Fruit fly (Drosophila melanogaster) whole organism, embryonic: Measurements from ENCODE around the gene TyrRS.

ENCODE experiments used
- C15 ChIP-seq: fragments of 200-800 bp; sonication (Bioruptor generic); IDR thresholded peaks from 3 replicates; pipeline ENCODE4 v1.3.6; 2022; ENCODE audit warnings: missing biosample characterization, missing genetic modification characterization
- CG10267 ChIP-seq: fragments of 200-800 bp; sonication (Bioruptor generic); optimal IDR thresholded peaks from 2 replicates; lab custom pipeline; 2018; ENCODE audit warnings: missing biosample characterization, mild to moderate bottlenecking, missing genetic modification characterization, moderate library complexity
- CG10321 ChIP-seq: fragments of 200-800 bp; sonication (Bioruptor generic); IDR thresholded peaks from 2 replicates; pipeline ENCODE4 v1.3.6; 2022; ENCODE audit warnings: missing biosample characterization, missing genetic modification characterization
- CG10431 ChIP-seq: fragments of 200-800 bp; sonication (Bioruptor generic); optimal IDR thresholded peaks from 3 replicates; lab custom pipeline; 2018; ENCODE audit warnings: missing biosample characterization, mild to moderate bottlenecking, missing genetic modification characterization
- CG11085 ChIP-seq: fragments of 200-800 bp; sonication (Bioruptor generic); IDR thresholded peaks from 2 replicates; pipeline ENCODE4 v1.3.6; 2022; ENCODE audit warnings: missing biosample characterization, missing genetic modification characterization
- CG11247 ChIP-seq: fragments of 200-800 bp; sonication (Bioruptor generic); IDR thresholded peaks from 2 replicates; pipeline ENCODE4 v1.3.6; 2022; ENCODE audit warnings: missing biosample characterization, missing genetic modification characterization
- CG11398 ChIP-seq: fragments of 200-800 bp; sonication (Bioruptor generic); optimal IDR thresholded peaks from 2 replicates; lab custom pipeline; 2016; ENCODE audit warnings: missing biosample characterization, missing genetic modification characterization
- CG13624 ChIP-seq: fragments of 200-800 bp; sonication (Bioruptor generic); optimal IDR thresholded peaks from 2 replicates; lab custom pipeline; 2016; ENCODE audit warnings: missing biosample characterization, missing genetic modification characterization
- CG14710 ChIP-seq: fragments of 200-800 bp; sonication (Bioruptor generic); optimal IDR thresholded peaks from 3 replicates; lab custom pipeline; 2019; ENCODE audit warnings: missing biosample characterization, mild to moderate bottlenecking, missing genetic modification characterization, moderate library complexity
- CG16813 ChIP-seq: fragments of 200-800 bp; sonication (Bioruptor generic); IDR thresholded peaks from 3 replicates; pipeline ENCODE4 v1.3.6; 2022; ENCODE audit warnings: missing biosample characterization, missing genetic modification characterization; ENCODE audit not compliant: partially characterized antibody
- CG17359 ChIP-seq: fragments of 200-800 bp; sonication (Bioruptor generic); optimal IDR thresholded peaks from 3 replicates; lab custom pipeline; 2018; ENCODE audit warnings: missing biosample characterization, mild to moderate bottlenecking, missing genetic modification characterization, moderate library complexity
- CG17361 ChIP-seq: fragments of 200-800 bp; sonication (Bioruptor generic); IDR thresholded peaks from 3 replicates; pipeline ENCODE4 v1.3.6; 2022; ENCODE audit warnings: missing biosample characterization, missing genetic modification characterization
- CG3407 ChIP-seq: fragments of 200-800 bp; sonication (Bioruptor generic); optimal IDR thresholded peaks from 2 replicates; lab custom pipeline; 2018; ENCODE audit warnings: missing biosample characterization, mild to moderate bottlenecking, missing genetic modification characterization
- CG4360 ChIP-seq: fragments of 200-800 bp; sonication (Bioruptor generic); IDR thresholded peaks from 2 replicates; pipeline ENCODE4 v1.3.6; 2022; ENCODE audit warnings: missing biosample characterization, missing genetic modification characterization
- CG4854 ChIP-seq: fragments of 200-800 bp; sonication (Bioruptor generic); optimal IDR thresholded peaks from 2 replicates; lab custom pipeline; 2016; ENCODE audit warnings: missing biosample characterization, missing genetic modification characterization, inconsistent platforms
- CG6654 ChIP-seq: fragments of 200-800 bp; sonication (Bioruptor generic); optimal IDR thresholded peaks from 2 replicates; lab custom pipeline; 2017; ENCODE audit warnings: missing biosample characterization, mild to moderate bottlenecking, missing genetic modification characterization
- CG8478 ChIP-seq: fragments of >200 bp; optimal IDR thresholded peaks from 2 replicates; lab custom pipeline; 2018
- CG8924 ChIP-seq: fragments of 200-800 bp; optimal IDR thresholded peaks from 3 replicates; lab custom pipeline; 2019; ENCODE audit warnings: missing biosample characterization, mild to moderate bottlenecking, missing genetic modification characterization, moderate library complexity
- CG9215 ChIP-seq: fragments of 200-800 bp; sonication (Bioruptor generic); IDR thresholded peaks from 2 replicates; pipeline ENCODE4 v1.3.6; 2022; ENCODE audit warnings: missing biosample characterization, missing genetic modification characterization
- CG9797 ChIP-seq: fragments of 200-800 bp; sonication (Bioruptor generic); optimal IDR thresholded peaks from 3 replicates; lab custom pipeline; 2018; ENCODE audit warnings: missing biosample characterization, mild to moderate bottlenecking, missing genetic modification characterization
- Camta ChIP-seq: fragments of 200-800 bp; sonication (Bioruptor generic); optimal IDR thresholded peaks from 2 replicates; lab custom pipeline; 2016; ENCODE audit warnings: missing biosample characterization, missing genetic modification characterization
- Dll ChIP-seq: fragments of 200-800 bp; sonication (Bioruptor generic); IDR thresholded peaks from 4 replicates; pipeline ENCODE4 v1.3.6; 2022; ENCODE audit warnings: missing biosample characterization, missing genetic modification characterization; ENCODE audit not compliant: partially characterized antibody
- Ets97D ChIP-seq: fragments of 200-800 bp; sonication (Bioruptor generic); optimal IDR thresholded peaks from 3 replicates; lab custom pipeline; 2016; ENCODE audit warnings: missing biosample characterization, missing genetic modification characterization
- Fer1 ChIP-seq: fragments of 200-800 bp; sonication (Bioruptor generic); optimal IDR thresholded peaks from 2 replicates; lab custom pipeline; 2017; ENCODE audit warnings: missing biosample characterization, mild to moderate bottlenecking, missing genetic modification characterization
- HLH4C ChIP-seq: fragments of 200-800 bp; sonication (Bioruptor generic); IDR thresholded peaks from 3 replicates; pipeline ENCODE4 v1.3.6; 2022; ENCODE audit warnings: missing biosample characterization, missing genetic modification characterization; ENCODE audit not compliant: partially characterized antibody
- Hand ChIP-seq: fragments of 200-800 bp; sonication (Bioruptor generic); optimal IDR thresholded peaks from 2 replicates; lab custom pipeline; 2017; ENCODE audit warnings: mild to moderate bottlenecking, missing biosample characterization, missing genetic modification reagents, missing genetic modification characterization
- Mad ChIP-seq: fragments of 200-800 bp; sonication (Bioruptor generic); optimal IDR thresholded peaks from 2 replicates; lab custom pipeline; 2016; ENCODE audit warnings: missing biosample characterization, missing genetic modification characterization
- Max ChIP-seq: fragments of 200-800 bp; sonication (Bioruptor generic); optimal IDR thresholded peaks from 2 replicates; lab custom pipeline; 2016; ENCODE audit warnings: missing biosample characterization, mild to moderate bottlenecking, missing genetic modification characterization
- NfI ChIP-seq: fragments of 200-800 bp; sonication (Bioruptor generic); optimal IDR thresholded peaks from 3 replicates; lab custom pipeline; 2018; ENCODE audit warnings: missing biosample characterization, mild to moderate bottlenecking, missing genetic modification characterization, moderate library complexity
- Sox102F ChIP-seq: fragments of 200-800 bp; sonication (Bioruptor generic); optimal IDR thresholded peaks from 2 replicates; lab custom pipeline; 2018; ENCODE audit warnings: missing biosample characterization, mild to moderate bottlenecking, missing genetic modification characterization, moderate library complexity
- ac ChIP-seq: fragments of 200-800 bp; sonication (Bioruptor generic); optimal IDR thresholded peaks from 3 replicates; lab custom pipeline; 2017; ENCODE audit warnings: missing biosample characterization, mild to moderate bottlenecking, missing genetic modification characterization
- btn ChIP-seq: fragments of 200-800 bp; sonication (Bioruptor generic); optimal IDR thresholded peaks from 2 replicates; lab custom pipeline; 2016; ENCODE audit warnings: missing biosample characterization, missing genetic modification characterization
- cg ChIP-seq: fragments of 200-800 bp; sonication (Bioruptor generic); optimal IDR thresholded peaks from 3 replicates; lab custom pipeline; 2019; ENCODE audit warnings: missing biosample characterization, mild to moderate bottlenecking, missing genetic modification characterization, moderate library complexity
- ci ChIP-seq: fragments of 200-800 bp; sonication (Bioruptor generic); IDR thresholded peaks from 3 replicates; pipeline ENCODE4 v1.3.6; 2022; ENCODE audit warnings: missing biosample characterization, missing genetic modification characterization
- da ChIP-seq: fragments of 200-800 bp; sonication (Bioruptor generic); optimal IDR thresholded peaks from 2 replicates; lab custom pipeline; 2016; ENCODE audit warnings: missing biosample characterization, missing genetic modification characterization
- disco-r ChIP-seq: fragments of 200-800 bp; sonication (Bioruptor generic); optimal IDR thresholded peaks from 2 replicates; lab custom pipeline; 2016; ENCODE audit warnings: missing biosample characterization, missing genetic modification characterization
- dm ChIP-seq: fragments of 200-800 bp; sonication (Bioruptor generic); optimal IDR thresholded peaks from 3 replicates; lab custom pipeline; 2016; ENCODE audit warnings: missing biosample characterization, missing genetic modification characterization
- ewg ChIP-seq: fragments of 200-800 bp; sonication (Bioruptor generic); optimal IDR thresholded peaks from 3 replicates; lab custom pipeline; 2017; ENCODE audit warnings: mild to moderate bottlenecking, missing biosample characterization, missing genetic modification reagents, missing genetic modification characterization
- gsb ChIP-seq: fragments of 200-800 bp; sonication (Bioruptor generic); IDR thresholded peaks from 2 replicates; pipeline ENCODE4 v1.3.6; 2022; ENCODE audit warnings: missing biosample characterization, missing genetic modification characterization
- hkb ChIP-seq, 2 experiments: fragments of 200-800 bp in 1 of 2; fragments of >200 bp in 1 of 2; sonication (Bioruptor generic) in 1 of 2; IDR thresholded peaks in 1 of 2; optimal IDR thresholded peaks in 1 of 2; 2 replicates each; pipeline versions ENCODE4 v1.3.6 to Lab custom; 2017 to 2022; ENCODE audit warnings: missing biosample characterization in 1 of 2, missing genetic modification characterization in 1 of 2
- hth ChIP-seq: fragments of >200 bp; optimal IDR thresholded peaks from 2 replicates; lab custom pipeline; 2017; ENCODE audit warnings: inconsistent platforms
- nau ChIP-seq: fragments of 200-800 bp; sonication (Bioruptor generic); optimal IDR thresholded peaks from 3 replicates; lab custom pipeline; 2017; ENCODE audit warnings: missing biosample characterization, mild to moderate bottlenecking, missing genetic modification characterization, missing genetic modification reagents
- odd ChIP-seq: fragments of 200-800 bp; sonication (Bioruptor generic); optimal IDR thresholded peaks from 2 replicates; lab custom pipeline; 2017; ENCODE audit warnings: missing biosample characterization, mild to moderate bottlenecking, missing genetic modification characterization
- p53 ChIP-seq: fragments of 200-800 bp; sonication (Bioruptor generic); optimal IDR thresholded peaks from 2 replicates; lab custom pipeline; 2016; ENCODE audit warnings: missing biosample characterization, missing genetic modification characterization
- prd ChIP-seq, 3 experiments: fragments of >200 bp in 2 of 3; fragments of 200-800 bp in 1 of 3; sonication (Bioruptor generic) in 1 of 3; optimal IDR thresholded peaks in 2 of 3; IDR thresholded peaks in 1 of 3; 2 replicates in 2 of 3; 3 replicates in 1 of 3; pipeline versions ENCODE4 v1.3.6 to Lab custom; 2017 to 2022; ENCODE audit warnings: missing biosample characterization in 1 of 3, missing genetic modification characterization in 1 of 3
- slp2 ChIP-seq: fragments of 200-800 bp; sonication (Bioruptor generic); optimal IDR thresholded peaks from 2 replicates; lab custom pipeline; 2016; ENCODE audit warnings: missing biosample characterization, missing genetic modification characterization
- so ChIP-seq: fragments of 200-800 bp; sonication (Bioruptor generic); IDR thresholded peaks from 3 replicates; pipeline ENCODE4 v1.3.6; 2022; ENCODE audit warnings: missing biosample characterization, missing genetic modification characterization
- usp ChIP-seq: fragments of >200 bp; optimal IDR thresholded peaks from 2 replicates; lab custom pipeline; 2017; ENCODE audit warnings: missing biosample characterization, missing genetic modification characterization
- wek ChIP-seq: fragments of 200-800 bp; sonication (Bioruptor generic); optimal IDR thresholded peaks from 3 replicates; lab custom pipeline; 2018; ENCODE audit warnings: missing biosample characterization, mild to moderate bottlenecking, missing genetic modification characterization, moderate library complexity
- yki ChIP-seq: fragments of >200 bp; optimal IDR thresholded peaks from 3 replicates; lab custom pipeline; 2018
- z ChIP-seq: fragments of 200-800 bp; sonication (Bioruptor generic); IDR thresholded peaks from 3 replicates; pipeline ENCODE4 v1.3.6; 2022; ENCODE audit warnings: missing biosample characterization, missing genetic modification characterization

TyrRS gene

DNA sequence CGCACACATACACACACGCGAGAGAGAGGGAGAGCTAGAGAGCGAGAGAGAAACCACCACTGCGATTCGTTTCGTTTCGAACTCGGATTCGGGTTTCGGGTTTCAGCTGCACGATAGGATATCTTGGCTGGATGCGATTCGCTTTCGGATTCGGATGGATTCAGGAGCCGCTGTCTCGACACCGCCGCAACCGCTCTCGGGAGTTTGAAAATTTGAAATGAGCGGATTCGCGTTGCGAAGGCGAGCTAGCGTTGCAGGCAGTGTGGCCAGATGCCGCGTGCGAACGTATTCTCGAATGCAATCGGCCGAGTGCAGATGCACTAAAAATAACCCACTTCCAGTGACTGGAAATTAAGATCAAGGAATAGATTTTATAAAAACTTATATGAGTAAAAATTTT lies 7.5 kb downstream of the TyrRS start, which contains the start of gene fax (continued):
- peak; percentile 41 for TF ChIP-seq CG10431 (GFP tag; lab: Kevin White, UChicago)
- peak; percentile 87 for TF ChIP-seq CG14710 (tag; lab: Kevin White, UChicago)
- peak; percentile 51 for TF ChIP-seq ac (GFP tag; lab: Kevin White, UChicago)
- TF ChIP-seq Hand (GFP tag; lab: Kevin White, UChicago): no peak
- TF ChIP-seq Max (GFP tag; lab: Kevin White, UChicago): no peak
- TF ChIP-seq nau (GFP tag; lab: Kevin White, UChicago): peak; percentile 44
- no peak for TF ChIP-seq CG11085
- TF ChIP-seq ci (GFP tag; lab: Robert Waterston, UW): peak; percentile 74; the same call in 2 of the 3 replicates
- no peak for TF ChIP-seq btn (GFP tag; lab: Kevin White, UChicago)
- TF ChIP-seq usp (GFP tag; lab: Kevin White, UChicago): no peak
- TF ChIP-seq CG8478: no peak
- TF ChIP-seq Mad: no peak
- TF ChIP-seq CG11398 (GFP tag; lab: Kevin White, UChicago): no peak
- peak; percentile 16; the same call in 1 of the 2 replicates for TF ChIP-seq CG4360 (GFP tag; lab: Robert Waterston, UW)
- TF ChIP-seq slp2: no peak
- peak; percentile 14; the same call in 1 of the 3 replicates for TF ChIP-seq HLH4C (GFP tag; lab: Robert Waterston, UW)
- TF ChIP-seq CG10321 (GFP tag; lab: Robert Waterston, UW): no peak
- TF ChIP-seq prd (optimal IDR thresholded peaks at IDR 0.05; lab: Kevin White, UChicago): no peak
- no peak; the same call in 2 of the 3 replicates for TF ChIP-seq prd (GFP tag; IDR thresholded peaks at IDR 0.05; lab: Robert Waterston, UW)
- TF ChIP-seq gsb (GFP tag; lab: Robert Waterston, UW): no peak
- TF ChIP-seq Fer1: peak; percentile 44
- TF ChIP-seq CG11247: 0 out of 2 replicates have a peak, but pooled peaks have one; percentile 9
- peak; percentile 79 for TF ChIP-seq cg (GFP tag; lab: Kevin White, UChicago)
- no peak for TF ChIP-seq CG17361
- no peak for TF ChIP-seq Camta (GFP tag; lab: Kevin White, UChicago)
- peak; percentile 23 for TF ChIP-seq odd
- peak; percentile 96 for TF ChIP-seq CG9797 (GFP tag; lab: Kevin White, UChicago)
- TF ChIP-seq CG13624: no peak
- TF ChIP-seq CG4854: peak; percentile 9
- TF ChIP-seq ewg (GFP tag; lab: Kevin White, UChicago): peak; percentile 49
- TF ChIP-seq Sox102F (GFP tag; lab: Kevin White, UChicago): no peak
- no peak for TF ChIP-seq wek (GFP tag; lab: Kevin White, UChicago)
- no peak for TF ChIP-seq da (GFP tag; lab: Kevin White, UChicago)
- no peak for TF ChIP-seq disco-r (GFP tag; lab: Kevin White, UChicago)
- no peak for TF ChIP-seq dm (GFP tag; lab: Kevin White, UChicago)
- TF ChIP-seq CG8924 (tag; lab: Kevin White, UChicago): peak; percentile 54
- no peak for TF ChIP-seq hkb (optimal IDR thresholded peaks at IDR 0.05; lab: Kevin White, UChicago)
- TF ChIP-seq hkb (GFP tag; IDR thresholded peaks at IDR 0.05; lab: Robert Waterston, UW): peak; percentile 44; the same call in 1 of the 2 replicates
- TF ChIP-seq CG16813 (GFP tag; lab: Robert Waterston, UW): 0 out of 3 replicates have a peak, but pooled peaks have one; percentile 8
- peak; percentile 47 for TF ChIP-seq Ets97D (GFP tag; lab: Kevin White, UChicago)
- peak; percentile 2 for TF ChIP-seq NfI
- peak; percentile 23; the same call in 2 of the 4 replicates for TF ChIP-seq Dll (GFP tag; lab: Robert Waterston, UW)
- TF ChIP-seq yki (lab: Kevin White, UChicago): peak; percentile 45
- TF ChIP-seq z (GFP tag; lab: Robert Waterston, UW): no peak
- TF ChIP-seq CG6654: no peak
- TF ChIP-seq CG3407 (GFP tag; lab: Kevin White, UChicago): no peak
- peak; percentile 57; the same call in 1 of the 3 replicates for TF ChIP-seq so (GFP tag; lab: Robert Waterston, UW)
- no peak for TF ChIP-seq C15
- no peak for TF ChIP-seq CG9215 (GFP tag; lab: Robert Waterston, UW)
- TF ChIP-seq CG17359 (tag; lab: Kevin White, UChicago): no peak
- TF ChIP-seq CG10267 (tag; lab: Kevin White, UChicago): peak; percentile 50
- TF ChIP-seq hth (lab: Kevin White, UChicago): no peak
- TF ChIP-seq p53 (GFP tag; lab: Kevin White, UChicago): no peak
